Fruit fly (Drosophila melanogaster): ENCODE data around the gene SMSr.

DNA sequence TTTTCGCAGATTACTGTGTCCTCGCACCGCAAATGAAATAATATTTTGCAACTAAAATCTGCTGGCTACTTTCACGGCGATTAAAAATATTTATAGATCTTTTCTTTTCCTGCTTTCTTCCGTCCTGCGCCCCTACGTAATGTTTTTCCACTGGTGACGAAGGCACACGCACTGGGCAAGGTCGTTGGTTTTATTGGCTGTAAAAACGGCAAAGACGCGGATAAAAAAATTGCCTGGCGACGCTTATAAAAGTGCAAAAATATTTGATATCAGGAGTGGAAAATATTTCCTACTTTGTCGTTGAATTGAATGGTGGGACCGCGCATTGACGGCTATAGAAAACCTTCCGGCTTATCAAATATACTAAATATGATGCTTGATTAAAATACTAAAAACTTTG is 12.3 kb downstream of the SMSr start, which contains the start of gene Sh3beta:
- TF ChIP-seq Clk (GFP tag; optimal IDR thresholded peaks at IDR 0.05) (no peak), Mnt (GFP tag; optimal IDR thresholded peaks at IDR 0.05) (no peak), CG5204 (GFP tag; optimal IDR thresholded peaks at IDR 0.05) (no peak), kay (GFP tag; ENCODE audit: borderline replicate concordance) (peak; percentile 41)

Data from whole organism, adult.